Fruit fly (Drosophila melanogaster) whole organism: ENCODE measurements around the gene Vdup1.

Source experiments
- CG8478 ChIP-seq: fragments of >200 bp; optimal IDR thresholded peaks from 2 replicates; lab custom pipeline; 2018; ENCODE audit warnings: inconsistent platforms
- pan ChIP-seq: fragments of >200 bp; optimal IDR thresholded peaks from 2 replicates; lab custom pipeline; 2017
- usp ChIP-seq: fragments of >200 bp; optimal IDR thresholded peaks from 2 replicates; lab custom pipeline; 2017; ENCODE audit warnings: missing biosample characterization, missing genetic modification characterization, mixed read lengths

dm6 chr3L:165981-166788 is 12.6 kb downstream of the Vdup1 start:
- TF ChIP-seq CG8478 = no peak
- no peak for TF ChIP-seq usp (GFP tag; lab: Kevin White, UChicago)
- TF ChIP-seq pan = no peak
